Worm (Caenorhabditis elegans) whole organism, late embryonic: Measurements from ENCODE around the gene F47B8.18.
A peak's percentile ranks its signal among the peaks of the same experiment; 100 is the strongest.

Experiments used
- C08G9.2 ChIP-seq: sonication (generic microtip); optimal IDR thresholded peaks from 2 replicates; lab custom pipeline; 2016; ENCODE audit warnings: mild to moderate bottlenecking, missing genetic modification characterization, moderate library complexity, missing compliant biosample characterization
- F13H6.1 ChIP-seq: sonication (generic microtip); optimal IDR thresholded peaks from 2 replicates; lab custom pipeline; 2016; ENCODE audit warnings: missing genetic modification characterization, missing compliant biosample characterization
- K09A11.1 ChIP-seq: sonication (generic microtip); optimal IDR thresholded peaks from 2 replicates; lab custom pipeline; 2017; ENCODE audit warnings: antibody characterized with exemption, mild to moderate bottlenecking, missing genetic modification characterization, missing compliant biosample characterization; ENCODE audit not compliant: insufficient read depth
- T23F11.4 ChIP-seq: fragments of 200-800 bp; sonication (Bioruptor generic); optimal IDR thresholded peaks from 2 replicates; lab custom pipeline; 2018; ENCODE audit warnings: mild to moderate bottlenecking, missing genetic modification characterization, missing compliant biosample characterization
- ahr-1 ChIP-seq: sonication (generic microtip); optimal IDR thresholded peaks from 2 replicates; lab custom pipeline; 2016; ENCODE audit warnings: missing genetic modification characterization, missing compliant biosample characterization
- ceh-14 ChIP-seq: sonication (generic microtip); optimal IDR thresholded peaks from 2 replicates; lab custom pipeline; 2016; ENCODE audit warnings: missing genotype, missing genetic modification characterization, missing compliant biosample characterization
- ceh-18 ChIP-seq: sonication (generic microtip); optimal IDR thresholded peaks from 2 replicates; lab custom pipeline; 2016; ENCODE audit warnings: missing genetic modification characterization, missing compliant biosample characterization
- ceh-2 ChIP-seq: sonication (generic microtip); optimal IDR thresholded peaks from 2 replicates; lab custom pipeline; 2016; ENCODE audit warnings: missing genotype, missing genetic modification characterization, missing compliant biosample characterization
- ceh-31 ChIP-seq: sonication (generic microtip); optimal IDR thresholded peaks from 2 replicates; lab custom pipeline; 2016; ENCODE audit warnings: missing genetic modification characterization, missing compliant biosample characterization
- ceh-34 ChIP-seq: sonication (generic microtip); optimal IDR thresholded peaks from 2 replicates; lab custom pipeline; 2016; ENCODE audit warnings: mild to moderate bottlenecking, missing genetic modification characterization, missing compliant biosample characterization
- ceh-6 ChIP-seq: fragments of 200-800 bp; sonication (Bioruptor generic); optimal IDR thresholded peaks from 2 replicates; lab custom pipeline; 2018; ENCODE audit warnings: mild to moderate bottlenecking, missing genetic modification characterization, missing compliant biosample characterization
- dve-1 ChIP-seq: sonication (generic microtip); optimal IDR thresholded peaks from 2 replicates; lab custom pipeline; 2017; ENCODE audit warnings: antibody characterized with exemption, mild to moderate bottlenecking, missing genetic modification characterization, missing compliant biosample characterization
- elt-2 ChIP-seq: sonication (generic microtip); optimal IDR thresholded peaks from 2 replicates; lab custom pipeline; 2016; ENCODE audit warnings: missing genetic modification reagents, missing genetic modification characterization, missing compliant biosample characterization
- elt-4 ChIP-seq: sonication (generic microtip); optimal IDR thresholded peaks from 2 replicates; lab custom pipeline; 2016; ENCODE audit warnings: missing genetic modification characterization, missing compliant biosample characterization
- ets-4 ChIP-seq: sonication (generic microtip); optimal IDR thresholded peaks from 2 replicates; lab custom pipeline; 2016; ENCODE audit warnings: missing genetic modification characterization, missing compliant biosample characterization
- fax-1 ChIP-seq: sonication (generic microtip); optimal IDR thresholded peaks from 2 replicates; lab custom pipeline; 2016; ENCODE audit warnings: missing genotype, missing genetic modification characterization, missing compliant biosample characterization
- gmeb-2 ChIP-seq: sonication (generic microtip); optimal IDR thresholded peaks from 2 replicates; lab custom pipeline; 2016; ENCODE audit warnings: missing genetic modification characterization, inconsistent platforms, missing compliant biosample characterization
- hlh-15 ChIP-seq: sonication (generic microtip); optimal IDR thresholded peaks from 2 replicates; lab custom pipeline; 2016; ENCODE audit warnings: missing genetic modification characterization, missing compliant biosample characterization
- hlh-30 ChIP-seq: sonication (generic microtip); optimal IDR thresholded peaks from 2 replicates; lab custom pipeline; 2017; ENCODE audit warnings: antibody characterized with exemption, missing genetic modification characterization, missing compliant biosample characterization; ENCODE audit not compliant: insufficient read depth
- hlh-8 ChIP-seq: sonication (generic microtip); optimal IDR thresholded peaks from 2 replicates; lab custom pipeline; 2016; ENCODE audit warnings: missing genotype, missing genetic modification characterization, missing compliant biosample characterization
- lim-6 ChIP-seq: sonication (generic microtip); optimal IDR thresholded peaks from 2 replicates; lab custom pipeline; 2016; ENCODE audit warnings: missing genetic modification characterization, missing compliant biosample characterization
- madf-2 ChIP-seq: sonication (generic microtip); optimal IDR thresholded peaks from 2 replicates; lab custom pipeline; 2017; ENCODE audit warnings: missing genetic modification characterization, missing compliant biosample characterization
- mec-3 ChIP-seq: sonication (generic microtip); optimal IDR thresholded peaks from 2 replicates; lab custom pipeline; 2016; ENCODE audit warnings: borderline replicate concordance, missing genetic modification characterization, missing compliant biosample characterization
- nfya-1 ChIP-seq: sonication (generic microtip); optimal IDR thresholded peaks from 2 replicates; lab custom pipeline; 2017; ENCODE audit warnings: missing genetic modification characterization, mild to moderate bottlenecking, missing compliant biosample characterization, antibody characterized with exemption, moderate library complexity
- nhr-232 ChIP-seq: sonication (generic microtip); optimal IDR thresholded peaks from 2 replicates; lab custom pipeline; 2016; ENCODE audit warnings: missing genetic modification characterization, missing compliant biosample characterization
- npax-4 ChIP-seq: sonication (generic microtip); optimal IDR thresholded peaks from 2 replicates; lab custom pipeline; 2016; ENCODE audit warnings: missing genetic modification characterization, missing compliant biosample characterization
- pag-3 ChIP-seq: sonication (generic microtip); optimal IDR thresholded peaks from 2 replicates; lab custom pipeline; 2016; ENCODE audit warnings: missing compliant biosample characterization, missing genetic modification characterization, borderline replicate concordance
- pax-1 ChIP-seq: fragments of 150-350 bp; optimal IDR thresholded peaks from 2 replicates; lab custom pipeline; 2014; ENCODE audit warnings: missing biosample characterization, missing genetic modification characterization
- pqm-1 ChIP-seq: sonication (generic microtip); optimal IDR thresholded peaks from 2 replicates; lab custom pipeline; 2016; ENCODE audit warnings: missing genetic modification characterization, missing compliant biosample characterization
- ref-2 ChIP-seq: sonication (generic microtip); optimal IDR thresholded peaks from 2 replicates; lab custom pipeline; 2016; ENCODE audit warnings: missing genetic modification characterization, missing compliant biosample characterization
- rnt-1 ChIP-seq: sonication (generic microtip); optimal IDR thresholded peaks from 2 replicates; lab custom pipeline; 2016; ENCODE audit warnings: missing genetic modification characterization, missing compliant biosample characterization
- sox-4 ChIP-seq: sonication (generic microtip); optimal IDR thresholded peaks from 2 replicates; lab custom pipeline; 2017; ENCODE audit warnings: mild to moderate bottlenecking, missing genetic modification characterization, inconsistent platforms, missing compliant biosample characterization
- tbx-2 ChIP-seq: sonication (generic microtip); optimal IDR thresholded peaks from 2 replicates; lab custom pipeline; 2016; ENCODE audit warnings: missing genetic modification characterization, missing compliant biosample characterization
- tbx-7 ChIP-seq: sonication (generic microtip); optimal IDR thresholded peaks from 2 replicates; lab custom pipeline; 2016; ENCODE audit warnings: missing genotype, missing genetic modification characterization, missing compliant biosample characterization
- unc-42 ChIP-seq: sonication (generic microtip); optimal IDR thresholded peaks from 2 replicates; lab custom pipeline; 2016; ENCODE audit warnings: missing genotype, missing genetic modification characterization, missing compliant biosample characterization
- unc-55 ChIP-seq: sonication (generic microtip); optimal IDR thresholded peaks from 2 replicates; lab custom pipeline; 2017; ENCODE audit warnings: missing biosample characterization, missing genetic modification reagents, missing genetic modification characterization
- unc-86 ChIP-seq: sonication (generic microtip); optimal IDR thresholded peaks from 2 replicates; lab custom pipeline; 2016; ENCODE audit warnings: missing genetic modification characterization, missing compliant biosample characterization
- zip-5 ChIP-seq: sonication (generic microtip); optimal IDR thresholded peaks from 2 replicates; lab custom pipeline; 2016; ENCODE audit warnings: missing genetic modification characterization, missing compliant biosample characterization
- ztf-16 ChIP-seq: sonication (generic microtip); optimal IDR thresholded peaks from 2 replicates; lab custom pipeline; 2017; ENCODE audit warnings: missing genetic modification characterization, missing compliant biosample characterization

F47B8.18 gene

DNA sequence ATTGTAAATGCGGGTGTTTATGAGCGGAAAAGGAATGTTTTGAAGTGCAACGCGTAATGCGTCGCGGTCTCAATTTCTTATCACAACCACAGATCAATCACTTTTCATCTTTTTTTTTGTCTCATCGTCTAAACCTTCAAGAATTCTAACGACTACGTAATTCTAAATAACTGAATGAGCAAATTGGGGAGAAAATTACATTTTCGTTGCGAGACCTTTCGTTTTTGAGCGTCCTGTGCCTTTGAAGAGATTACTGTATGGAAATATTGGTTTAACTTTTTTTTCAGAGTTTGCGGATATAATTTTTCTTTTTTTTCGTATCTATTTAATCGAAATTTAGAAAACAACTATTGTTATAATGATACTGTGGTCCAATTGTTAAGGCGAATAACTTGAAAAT lies 25.2 kb upstream of the F47B8.18 start:
- TF ChIP-seq pqm-1 (tag; lab: Kevin White, UChicago), result no peak
- TF ChIP-seq tbx-7 (tag; lab: Kevin White, UChicago), result no peak

ce11 chrV:14347234-14347826 lies 22.1 kb upstream of the F47B8.18 start, which contains the start of gene cept-2:
TSS of gene cept-2 (plus strand) at chrV:14347766.
- no peak for TF ChIP-seq mec-3 (tag; lab: Kevin White, UChicago)
- no peak for TF ChIP-seq nhr-232
- peak; percentile 84 for TF ChIP-seq C08G9.2 (tag; lab: Kevin White, UChicago)
- TF ChIP-seq hlh-8 (tag; lab: Kevin White, UChicago), result peak; percentile 58
- no peak for TF ChIP-seq hlh-15 (tag; lab: Kevin White, UChicago)
- peak; percentile 21 for TF ChIP-seq gmeb-2 (tag; lab: Kevin White, UChicago)
- peak; percentile 87 for TF ChIP-seq tbx-2 (tag; lab: Kevin White, UChicago)
- TF ChIP-seq hlh-30 (tag; lab: Kevin White, UChicago), result peak; percentile 4
- TF ChIP-seq ceh-18, result peak; percentile 77
- TF ChIP-seq lim-6 (tag; lab: Kevin White, UChicago), result peak; percentile 73
- TF ChIP-seq unc-86 (tag; lab: Kevin White, UChicago), result peak; percentile 59
- no peak for TF ChIP-seq npax-4 (tag; lab: Kevin White, UChicago)
- no peak for TF ChIP-seq ceh-6 (GFP tag; lab: Kevin White, UChicago)
- peak; percentile 55 for TF ChIP-seq ceh-2 (tag; lab: Kevin White, UChicago)
- peak; percentile 44 for TF ChIP-seq madf-2 (tag; lab: Kevin White, UChicago)
- peak; percentile 84 for TF ChIP-seq rnt-1 (tag; lab: Kevin White, UChicago)
- peak; percentile 32 for TF ChIP-seq zip-5 (tag; lab: Kevin White, UChicago)
- TF ChIP-seq K09A11.1 (tag; lab: Kevin White, UChicago), result peak; percentile 21
- TF ChIP-seq unc-42 (tag; lab: Kevin White, UChicago), result peak; percentile 83
- no peak for TF ChIP-seq T23F11.4 (GFP tag; lab: Kevin White, UChicago)
- TF ChIP-seq ref-2 (tag; lab: Kevin White, UChicago), result peak; percentile 91
- peak; percentile 94 for TF ChIP-seq ceh-31 (tag; lab: Kevin White, UChicago)
- peak; percentile 75 for TF ChIP-seq pax-1 (tag; lab: Kevin White, UChicago)
- peak; percentile 8 for TF ChIP-seq pqm-1 (tag; lab: Kevin White, UChicago)
- peak; percentile 61 for TF ChIP-seq ceh-34 (tag; lab: Kevin White, UChicago)
- peak; percentile 46 for TF ChIP-seq ets-4
- TF ChIP-seq elt-2, result no peak
- no peak for TF ChIP-seq unc-55 (GFP tag; lab: Kevin White, UChicago)
- peak; percentile 57 for TF ChIP-seq ahr-1
- peak; percentile 75 for TF ChIP-seq nfya-1
- TF ChIP-seq ztf-16 (tag; lab: Kevin White, UChicago), result peak; percentile 57
- TF ChIP-seq ceh-14 (tag; lab: Kevin White, UChicago), result peak; percentile 76
- TF ChIP-seq sox-4 (tag; lab: Kevin White, UChicago), result no peak
- TF ChIP-seq tbx-7 (tag; lab: Kevin White, UChicago), result peak; percentile 65
- peak; percentile 56 for TF ChIP-seq dve-1 (tag; lab: Kevin White, UChicago)
- TF ChIP-seq fax-1 (tag; lab: Kevin White, UChicago), result peak; percentile 75
- TF ChIP-seq elt-4, result no peak
- TF ChIP-seq F13H6.1 (tag; lab: Kevin White, UChicago), result peak; percentile 30
- TF ChIP-seq pag-3 (tag; lab: Kevin White, UChicago), result no peak

- TF ChIP-seq F13H6.1 (tag; lab: Kevin White, UChicago), result no peak
Measured at ce11 chrV:14341672-14342071, 16.4 kb upstream of the F47B8.18 start, which contains the start of gene F47B8.10. TSS of gene F47B8.10 (plus strand) at chrV:14341972.
